Worm (Caenorhabditis elegans): ENCODE measurements around the gene F54F7.8.

The F54F7.8 gene

ce11 chrX:11854903-11855302, at the start of gene F54F7.8:
F54F7.8 (minus strand) TSS chrX:11855003.
- TF ChIP-seq ceh-83 (GFP tag; optimal IDR thresholded peaks at IDR 0.05) (no peak), blmp-1 (tag; optimal IDR thresholded peaks at IDR 0.05) (no peak), ceh-43 (GFP tag; optimal IDR thresholded peaks at IDR 0.05) (no peak)

- no peak for TF ChIP-seq cnd-1 (tag; optimal IDR thresholded peaks at IDR 0.05)
- TF ChIP-seq sptf-1 (tag; optimal IDR thresholded peaks at IDR 0.05) = no peak
- no peak for TF ChIP-seq ceh-43 (GFP tag; optimal IDR thresholded peaks at IDR 0.05)
- no peak for TF ChIP-seq lin-32 (GFP tag; optimal IDR thresholded peaks at IDR 0.05)
- TF ChIP-seq nhr-12 (tag; optimal IDR thresholded peaks at IDR 0.05) = no peak
- TF ChIP-seq snpc-4 (tag; optimal IDR thresholded peaks at IDR 0.05) = no peak
- TF ChIP-seq mep-1 (tag; optimal IDR thresholded peaks at IDR 0.05) = no peak
- no peak for TF ChIP-seq sem-2 (GFP tag; optimal IDR thresholded peaks at IDR 0.05)
- no peak for TF ChIP-seq nhr-237 (tag; optimal IDR thresholded peaks at IDR 0.05)
Observed at ce11 chrX:11902661-11903060, 47.9 kb upstream of the F54F7.8 start, which contains the start of gene Y62H9A.10. Y62H9A.10 (minus strand) TSS chrX:11902761.

DNA sequence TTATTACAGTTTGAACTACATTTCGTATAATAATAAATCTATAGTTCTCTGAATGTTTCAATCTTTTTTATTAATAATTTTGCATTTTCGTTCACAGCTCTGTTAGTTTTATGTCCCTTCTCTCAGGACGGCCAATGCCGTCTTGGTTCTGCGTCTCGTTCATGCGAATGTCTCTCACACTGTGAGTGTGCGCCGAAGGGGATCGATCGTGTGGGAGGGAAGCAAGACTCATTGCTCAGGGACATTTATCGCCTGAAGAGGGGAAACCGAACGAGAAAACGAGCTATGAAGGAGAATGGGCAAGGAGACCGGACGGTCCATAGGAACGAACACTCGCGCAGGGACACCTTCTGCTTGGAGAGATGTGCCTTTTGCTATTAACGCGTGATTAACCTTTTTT, 44.2 kb upstream of the F54F7.8 start:
- TF ChIP-seq pha-4 (tag; optimal IDR thresholded peaks at IDR 0.05) = no peak
- peak; percentile 15 for TF ChIP-seq mep-1 (tag; optimal IDR thresholded peaks at IDR 0.05)
- TF ChIP-seq ces-1 (GFP tag; optimal IDR thresholded peaks at IDR 0.05) = peak; percentile 27

DNA sequence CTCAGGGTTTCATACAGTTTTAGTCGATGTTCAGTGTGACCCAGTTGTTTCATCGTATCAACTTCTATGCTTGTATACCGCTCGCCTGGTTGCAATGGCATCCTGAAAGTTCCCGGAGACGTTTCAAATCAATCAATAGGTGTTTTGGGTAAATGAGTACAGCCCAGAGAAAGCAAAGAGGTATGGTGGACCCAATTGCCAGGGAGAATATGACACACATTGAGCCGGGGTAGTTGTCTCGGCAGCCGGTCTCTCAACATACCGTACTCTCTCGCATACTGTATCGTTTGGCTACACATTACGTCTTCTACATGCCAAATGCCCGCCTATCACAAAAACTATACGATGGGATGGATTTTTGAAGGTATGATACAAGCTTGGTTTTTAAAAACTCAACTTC, 43.2 kb upstream of the F54F7.8 start, which contains the start of gene Y62H9A.9:
Gene Y62H9A.9, minus strand, starts transcription at position 101 of the 400 bp plus-strand sequence.
- no peak for TF ChIP-seq elt-3 (tag; optimal IDR thresholded peaks at IDR 0.05)
- no peak for TF ChIP-seq mep-1 (tag; optimal IDR thresholded peaks at IDR 0.05)
- TF ChIP-seq ham-2 (GFP tag; optimal IDR thresholded peaks at IDR 0.05) = no peak
- TF ChIP-seq ceh-83 (GFP tag; optimal IDR thresholded peaks at IDR 0.05) = no peak
- no peak for TF ChIP-seq ceh-43 (GFP tag; optimal IDR thresholded peaks at IDR 0.05)
- TF ChIP-seq pha-4 (tag; optimal IDR thresholded peaks at IDR 0.05) = no peak
- no peak for TF ChIP-seq nhr-28 (tag; optimal IDR thresholded peaks at IDR 0.05)
- TF ChIP-seq lin-13 (tag; optimal IDR thresholded peaks at IDR 0.05) = no peak
- no peak for TF ChIP-seq tbx-8 (GFP tag; optimal IDR thresholded peaks at IDR 0.05)
- no peak for TF ChIP-seq ztf-11 (tag; optimal IDR thresholded peaks at IDR 0.05)
- TF ChIP-seq M03D4.4 (tag; optimal IDR thresholded peaks at IDR 0.05) = no peak
- no peak for TF ChIP-seq unc-39 (tag; optimal IDR thresholded peaks at IDR 0.05)
- TF ChIP-seq cnd-1 (tag; optimal IDR thresholded peaks at IDR 0.05) = no peak
- TF ChIP-seq hlh-1 (tag; optimal IDR thresholded peaks at IDR 0.05) = no peak
- no peak for TF ChIP-seq nhr-237 (tag; optimal IDR thresholded peaks at IDR 0.05)

DNA sequence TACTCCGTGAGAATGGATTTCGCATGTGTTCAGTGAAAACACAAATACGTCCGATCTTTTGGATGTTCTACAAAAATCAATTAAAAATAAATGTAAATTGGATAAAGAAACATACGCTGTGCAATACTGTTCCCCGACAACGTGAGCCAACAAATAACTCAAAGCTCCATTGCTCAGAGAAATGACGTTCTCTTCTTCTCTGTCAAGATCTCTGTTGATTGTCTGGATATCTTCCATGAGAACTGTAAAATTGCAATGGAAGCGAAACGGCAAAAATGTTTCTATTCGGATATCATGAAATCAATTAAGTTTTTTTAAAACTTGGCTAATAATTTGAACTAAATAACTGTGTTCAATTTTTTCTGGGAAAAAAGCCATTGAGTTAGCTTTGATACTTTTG, 41.9 kb upstream of the F54F7.8 start:
- TF ChIP-seq drap-1 (GFP tag; optimal IDR thresholded peaks at IDR 0.05) (no peak), M03D4.4 (tag; optimal IDR thresholded peaks at IDR 0.05) (no peak)

DNA sequence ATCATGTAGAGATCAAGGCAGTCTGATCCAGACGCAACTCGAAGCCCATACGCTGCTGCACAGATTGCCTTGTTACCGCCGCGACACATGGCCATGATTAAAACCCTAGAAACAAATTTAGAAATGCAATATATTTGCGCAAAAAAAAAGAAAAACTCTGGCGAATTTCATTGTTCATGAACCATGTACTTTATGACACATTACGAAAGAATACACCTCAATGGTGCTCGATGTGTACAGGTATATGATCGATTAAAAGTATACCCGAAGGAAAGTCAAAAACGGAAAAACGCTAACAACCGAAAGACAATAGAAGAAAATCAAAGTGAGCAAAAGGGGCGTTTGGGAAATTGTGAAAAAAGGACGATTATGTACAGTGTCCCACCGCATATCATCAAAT, 37.5 kb upstream of the F54F7.8 start, which contains the start of gene Y62H9A.8:
Gene Y62H9A.8, minus strand, starts transcription at position 101 of the 400 bp plus-strand sequence.
- TF ChIP-seq nhr-2 (tag; optimal IDR thresholded peaks at IDR 0.05) (no peak), sptf-1 (tag; optimal IDR thresholded peaks at IDR 0.05) (no peak), hlh-1 (tag; optimal IDR thresholded peaks at IDR 0.05) (no peak), sem-2 (GFP tag; optimal IDR thresholded peaks at IDR 0.05) (no peak), ztf-11 (tag; optimal IDR thresholded peaks at IDR 0.05) (no peak), blmp-1 (tag; optimal IDR thresholded peaks at IDR 0.05) (no peak), unc-62 (GFP tag; optimal IDR thresholded peaks at IDR 0.05) (no peak), ces-1 (GFP tag; optimal IDR thresholded peaks at IDR 0.05) (no peak), elt-1 (tag; optimal IDR thresholded peaks at IDR 0.05; ENCODE audit: borderline replicate concordance, insufficient read depth) (no peak), nhr-237 (tag; optimal IDR thresholded peaks at IDR 0.05) (no peak), lsy-2 (tag; optimal IDR thresholded peaks at IDR 0.05) (no peak), unc-39 (tag; optimal IDR thresholded peaks at IDR 0.05) (no peak), nhr-12 (tag; optimal IDR thresholded peaks at IDR 0.05) (no peak), drap-1 (GFP tag; optimal IDR thresholded peaks at IDR 0.05) (no peak), lin-32 (GFP tag; optimal IDR thresholded peaks at IDR 0.05) (no peak), cnd-1 (tag; optimal IDR thresholded peaks at IDR 0.05) (no peak)

DNA sequence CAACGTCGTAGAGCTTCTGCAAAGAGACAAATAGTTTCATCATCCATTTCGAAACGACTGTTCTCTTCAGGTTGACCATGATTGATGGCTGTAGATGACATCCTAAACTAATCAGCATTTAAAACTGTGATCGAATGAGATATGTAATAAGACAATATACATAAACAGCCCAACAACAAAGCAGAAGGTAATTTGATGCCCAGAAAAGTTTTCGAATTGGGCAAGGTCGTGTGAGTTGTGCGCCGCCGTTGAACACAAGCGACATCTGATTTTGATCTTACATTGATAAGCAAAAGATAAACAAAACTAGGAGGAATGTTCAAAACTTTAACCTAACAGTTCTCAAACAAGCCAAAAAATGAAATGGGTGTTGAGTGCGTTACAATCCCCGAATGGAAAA, 30.8 kb upstream of the F54F7.8 start, which contains the start of gene Y62H9A.7:
Gene Y62H9A.7, minus strand, starts transcription at position 101 of the 400 bp plus-strand sequence.
- TF ChIP-seq lin-32 (GFP tag; optimal IDR thresholded peaks at IDR 0.05) = no peak
- TF ChIP-seq sem-2 (GFP tag; optimal IDR thresholded peaks at IDR 0.05) = no peak
- no peak for TF ChIP-seq mab-5 (tag; optimal IDR thresholded peaks at IDR 0.05)
- TF ChIP-seq nhr-12 (tag; optimal IDR thresholded peaks at IDR 0.05) = no peak
- no peak for TF ChIP-seq bed-3 (GFP tag; optimal IDR thresholded peaks at IDR 0.05)
- no peak for TF ChIP-seq tbx-8 (GFP tag; optimal IDR thresholded peaks at IDR 0.05)
- TF ChIP-seq cnd-1 (tag; optimal IDR thresholded peaks at IDR 0.05) = no peak
- no peak for TF ChIP-seq ces-1 (GFP tag; optimal IDR thresholded peaks at IDR 0.05)
- TF ChIP-seq lsy-2 (tag; optimal IDR thresholded peaks at IDR 0.05) = no peak
- TF ChIP-seq zip-8 (tag; optimal IDR thresholded peaks at IDR 0.05) = no peak

All from whole organism, mixed stage, embryonic.